Fruit fly (Drosophila melanogaster): ENCODE data around the gene Cpr64Aa.

Cpr64Aa gene

dm6 chr3L:4239442-4240322 is 30.7 kb upstream of the Cpr64Aa start, which contains the start of gene Sqor (continued):
- TF ChIP-seq TFAM (GFP tag; optimal IDR thresholded peaks at IDR 0.05) (no peak), CG9437 (GFP tag; optimal IDR thresholded peaks at IDR 0.05) (peak; percentile 85), CG14441 (GFP tag; IDR thresholded peaks at IDR 0.05) (peak; percentile 80), sob (GFP tag; IDR thresholded peaks at IDR 0.05) (peak; percentile 78), stwl (tag; optimal IDR thresholded peaks at IDR 0.05) (peak; percentile 19), CG4360 (GFP tag; IDR thresholded peaks at IDR 0.05) (peak; percentile 41; the same call in 1 of the 2 replicates), gem (tag; optimal IDR thresholded peaks at IDR 0.05) (peak; percentile 92), klu (GFP tag; IDR thresholded peaks at IDR 0.05) (peak; percentile 51), prd (optimal IDR thresholded peaks at IDR 0.05) (no peak), prd (GFP tag; IDR thresholded peaks at IDR 0.05) (peak; percentile 73), CG8359 (GFP tag; optimal IDR thresholded peaks at IDR 0.05; ENCODE audit: borderline replicate concordance) (peak; percentile 17), Dip2 (GFP tag; IDR thresholded peaks at IDR 0.05) (peak; percentile 35; the same call in 1 of the 2 replicates), Sry-δ (GFP tag; optimal IDR thresholded peaks at IDR 0.05) (peak; percentile 28), CG7987 (GFP tag; optimal IDR thresholded peaks at IDR 0.05) (peak; percentile 76), cato (GFP tag; optimal IDR thresholded peaks at IDR 0.05; ENCODE audit: borderline replicate concordance) (peak; percentile 75), NfI (GFP tag; optimal IDR thresholded peaks at IDR 0.05) (peak; percentile 92), Bgb (GFP tag; IDR thresholded peaks at IDR 0.05; ENCODE audit: partially characterized antibody) (peak; percentile 36; the same call in 1 of the 2 replicates), slou (GFP tag; optimal IDR thresholded peaks at IDR 0.05) (peak; percentile 68), sens-2 (GFP tag; IDR thresholded peaks at IDR 0.05) (peak; percentile 37; the same call in 1 of the 2 replicates), CG10654 (GFP tag; optimal IDR thresholded peaks at IDR 0.05) (peak; percentile 51), CG11085 (GFP tag; IDR thresholded peaks at IDR 0.05) (no peak; the same call in 1 of the 2 replicates), al (GFP tag; IDR thresholded peaks at IDR 0.05) (peak; percentile 83), slp2 (GFP tag; optimal IDR thresholded peaks at IDR 0.05) (peak; percentile 86), dmrt99B (tag; optimal IDR thresholded peaks at IDR 0.05) (peak; percentile 88), CG7745 (tag; optimal IDR thresholded peaks at IDR 0.05) (no peak), pita (GFP tag; optimal IDR thresholded peaks at IDR 0.05) (no peak), da (GFP tag; optimal IDR thresholded peaks at IDR 0.05) (peak; percentile 66), salm (tag; optimal IDR thresholded peaks at IDR 0.05) (peak; percentile 77), slbo (GFP tag; IDR thresholded peaks at IDR 0.05) (peak; percentile 87), NFAT (GFP tag; IDR thresholded peaks at IDR 0.05) (peak; percentile 76), B-H1 (GFP tag; IDR thresholded peaks at IDR 0.05) (peak; percentile 44), Drgx (GFP tag; IDR thresholded peaks at IDR 0.05) (peak; percentile 92), CG15514 (GFP tag; optimal IDR thresholded peaks at IDR 0.05) (peak; percentile 74), CG8281 (tag; optimal IDR thresholded peaks at IDR 0.05) (peak; percentile 78), fru (optimal IDR thresholded peaks at IDR 0.05) (no peak), jing (GFP tag; optimal IDR thresholded peaks at IDR 0.05) (peak; percentile 75), fd102C (GFP tag; optimal IDR thresholded peaks at IDR 0.05) (no peak)

- 0 out of 3 replicates have a peak, but pooled peaks have one; percentile 4 for TF ChIP-seq sr (GFP tag; IDR thresholded peaks at IDR 0.05)
- TF ChIP-seq sens (GFP tag) = peak; percentile 59
- TF ChIP-seq aop (GFP tag; IDR thresholded peaks at IDR 0.05) = 0 out of 2 replicates have a peak, but pooled peaks have one; percentile 3
- no peak for TF ChIP-seq Aef1 (GFP tag; IDR thresholded peaks at IDR 0.05)
- TF ChIP-seq CG4404 (GFP tag; IDR thresholded peaks at IDR 0.05) = peak; percentile 12; the same call in 1 of the 2 replicates
- TF ChIP-seq pros (GFP tag; optimal IDR thresholded peaks at IDR 0.05) = no peak
- TF ChIP-seq CG15269 (tag; optimal IDR thresholded peaks at IDR 0.05) = no peak
- peak; percentile 3; the same call in 1 of the 3 replicates for TF ChIP-seq ci (GFP tag; IDR thresholded peaks at IDR 0.05)
- peak; percentile 58 for TF ChIP-seq Ets65A (GFP tag)
These were observed 29.2 kb upstream of the Cpr64Aa start for dm6 chr3L:4238195-4238594.

Data from whole organism, embryonic.